Fruit fly (Drosophila melanogaster): Measurements from ENCODE around the gene Gr10a.

Gene Gr10a

dm6 chrX:11385498-11385897 is 31.7 kb downstream of the Gr10a start:
- no peak for TF ChIP-seq EcR (GFP tag; optimal IDR thresholded peaks at IDR 0.05)
- no peak for TF ChIP-seq CG12605 (GFP tag; IDR thresholded peaks at IDR 0.05)
- no peak for TF ChIP-seq CG32121 (GFP tag; IDR thresholded peaks at IDR 0.05)
- no peak for TF ChIP-seq CG4496 (GFP tag; IDR thresholded peaks at IDR 0.05)
- TF ChIP-seq CG8301 (tag; optimal IDR thresholded peaks at IDR 0.05), result no peak
- TF ChIP-seq CG10348 (GFP tag; IDR thresholded peaks at IDR 0.05), result no peak
- TF ChIP-seq gl (tag; optimal IDR thresholded peaks at IDR 0.05), result no peak
- TF ChIP-seq CG15710 (tag; optimal IDR thresholded peaks at IDR 0.05), result no peak
- TF ChIP-seq Pif1B (GFP tag; optimal IDR thresholded peaks at IDR 0.05), result no peak

- no peak for TF ChIP-seq D1 (tag; optimal IDR thresholded peaks at IDR 0.05)
- no peak for TF ChIP-seq CG8301 (tag; optimal IDR thresholded peaks at IDR 0.05)
- TF ChIP-seq Pif1B (GFP tag; optimal IDR thresholded peaks at IDR 0.05), result no peak
- no peak for TF ChIP-seq CG12605 (GFP tag; IDR thresholded peaks at IDR 0.05)
- TF ChIP-seq CG13204 (GFP tag; optimal IDR thresholded peaks at IDR 0.05), result no peak
- peak; percentile 68; the same call in 2 of the 3 replicates for TF ChIP-seq fd96Ca (GFP tag; IDR thresholded peaks at IDR 0.05)
- TF ChIP-seq Snoo (tag; optimal IDR thresholded peaks at IDR 0.05), result no peak
- peak; percentile 47 for TF ChIP-seq CG15710 (tag; optimal IDR thresholded peaks at IDR 0.05)
- TF ChIP-seq CG8159 (tag; optimal IDR thresholded peaks at IDR 0.05), result peak; percentile 45
- TF ChIP-seq CG9948 (tag; optimal IDR thresholded peaks at IDR 0.05), result peak; percentile 28
- TF ChIP-seq CG34367 (tag; optimal IDR thresholded peaks at IDR 0.05), result peak; percentile 11
- TF ChIP-seq Pif1A (GFP tag; optimal IDR thresholded peaks at IDR 0.05), result peak; percentile 19
- peak; percentile 23 for TF ChIP-seq CG14655 (GFP tag; optimal IDR thresholded peaks at IDR 0.05)
- TF ChIP-seq CG10348 (GFP tag; IDR thresholded peaks at IDR 0.05), result no peak
- peak; percentile 69; the same call in 1 of the 3 replicates for TF ChIP-seq CG4496 (GFP tag; IDR thresholded peaks at IDR 0.05)
- no peak for TF ChIP-seq rn (GFP tag; IDR thresholded peaks at IDR 0.05)
- no peak for TF ChIP-seq gl (tag; optimal IDR thresholded peaks at IDR 0.05)
- TF ChIP-seq EcR (GFP tag; optimal IDR thresholded peaks at IDR 0.05), result no peak
- peak; percentile 58; the same call in 1 of the 2 replicates for TF ChIP-seq CG32121 (GFP tag; IDR thresholded peaks at IDR 0.05)
- TF ChIP-seq Ets98B (GFP tag; IDR thresholded peaks at IDR 0.05), result peak; percentile 40
- TF ChIP-seq CG17806 (tag; optimal IDR thresholded peaks at IDR 0.05), result peak; percentile 38
Observed at dm6 chrX:11384023-11384444, 33.2 kb downstream of the Gr10a start.

dm6 chrX:11383530-11383929 is 33.7 kb downstream of the Gr10a start:
- TF ChIP-seq CG9948 (tag; optimal IDR thresholded peaks at IDR 0.05), result no peak
- TF ChIP-seq CG8159 (tag; optimal IDR thresholded peaks at IDR 0.05), result peak; percentile 33

- TF ChIP-seq D1 (tag; optimal IDR thresholded peaks at IDR 0.05), result no peak
- TF ChIP-seq gl (tag; optimal IDR thresholded peaks at IDR 0.05), result no peak
- TF ChIP-seq fd96Ca (GFP tag; IDR thresholded peaks at IDR 0.05), result no peak
- TF ChIP-seq Pif1B (GFP tag; optimal IDR thresholded peaks at IDR 0.05), result no peak
- TF ChIP-seq CG14655 (GFP tag; optimal IDR thresholded peaks at IDR 0.05), result no peak
- no peak for TF ChIP-seq CG13204 (GFP tag; optimal IDR thresholded peaks at IDR 0.05)
- no peak for TF ChIP-seq CG12605 (GFP tag; IDR thresholded peaks at IDR 0.05)
- TF ChIP-seq rn (GFP tag; IDR thresholded peaks at IDR 0.05), result no peak
- TF ChIP-seq Ets98B (GFP tag; IDR thresholded peaks at IDR 0.05), result no peak
- no peak for TF ChIP-seq CG8301 (tag; optimal IDR thresholded peaks at IDR 0.05)
- no peak for TF ChIP-seq CG9948 (tag; optimal IDR thresholded peaks at IDR 0.05)
Observed at dm6 chrX:11382588-11382987, 34.6 kb downstream of the Gr10a start.

- TF ChIP-seq CG8159 (tag; optimal IDR thresholded peaks at IDR 0.05) (no peak), EcR (GFP tag; optimal IDR thresholded peaks at IDR 0.05) (no peak), Pif1A (GFP tag; optimal IDR thresholded peaks at IDR 0.05) (no peak), gl (tag; optimal IDR thresholded peaks at IDR 0.05) (no peak), CG4496 (GFP tag; IDR thresholded peaks at IDR 0.05) (no peak), Pif1B (GFP tag; optimal IDR thresholded peaks at IDR 0.05) (no peak)
Observed at dm6 chrX:11379747-11380146, 37.5 kb downstream of the Gr10a start.

- TF ChIP-seq CG14655 (GFP tag; optimal IDR thresholded peaks at IDR 0.05), result no peak
- peak; percentile 43 for TF ChIP-seq CG8159 (tag; optimal IDR thresholded peaks at IDR 0.05)
- TF ChIP-seq CG32121 (GFP tag; IDR thresholded peaks at IDR 0.05), result no peak; the same call in 1 of the 2 replicates
- no peak for TF ChIP-seq Ets98B (GFP tag; IDR thresholded peaks at IDR 0.05)
- TF ChIP-seq CG4496 (GFP tag; IDR thresholded peaks at IDR 0.05), result no peak
- TF ChIP-seq rn (GFP tag; IDR thresholded peaks at IDR 0.05), result no peak
- no peak for TF ChIP-seq gl (tag; optimal IDR thresholded peaks at IDR 0.05)
- TF ChIP-seq CG17806 (tag; optimal IDR thresholded peaks at IDR 0.05), result no peak
- TF ChIP-seq EcR (GFP tag; optimal IDR thresholded peaks at IDR 0.05), result no peak
- TF ChIP-seq Snoo (tag; optimal IDR thresholded peaks at IDR 0.05), result no peak
- TF ChIP-seq CG15710 (tag; optimal IDR thresholded peaks at IDR 0.05), result peak; percentile 20
- TF ChIP-seq CG10348 (GFP tag; IDR thresholded peaks at IDR 0.05), result no peak
- no peak for TF ChIP-seq CG8301 (tag; optimal IDR thresholded peaks at IDR 0.05)
- TF ChIP-seq CG34367 (tag; optimal IDR thresholded peaks at IDR 0.05), result peak; percentile 27
- no peak for TF ChIP-seq fd96Ca (GFP tag; IDR thresholded peaks at IDR 0.05)
- peak; percentile 3 for TF ChIP-seq CG9948 (tag; optimal IDR thresholded peaks at IDR 0.05)
- TF ChIP-seq CG12605 (GFP tag; IDR thresholded peaks at IDR 0.05), result no peak; the same call in 1 of the 2 replicates
- no peak for TF ChIP-seq D1 (tag; optimal IDR thresholded peaks at IDR 0.05)
- peak; percentile 2 for TF ChIP-seq Pif1B (GFP tag; optimal IDR thresholded peaks at IDR 0.05)
- no peak for TF ChIP-seq CG13204 (GFP tag; optimal IDR thresholded peaks at IDR 0.05)
- no peak for TF ChIP-seq Pif1A (GFP tag; optimal IDR thresholded peaks at IDR 0.05)
Observed at dm6 chrX:11379139-11379538, 38.1 kb downstream of the Gr10a start.

- TF ChIP-seq CG9948 (tag; optimal IDR thresholded peaks at IDR 0.05) (peak; percentile 2), Snoo (tag; optimal IDR thresholded peaks at IDR 0.05) (no peak), CG8159 (tag; optimal IDR thresholded peaks at IDR 0.05) (peak; percentile 69), D1 (tag; optimal IDR thresholded peaks at IDR 0.05) (no peak), CG14655 (GFP tag; optimal IDR thresholded peaks at IDR 0.05) (peak; percentile 16), EcR (GFP tag; optimal IDR thresholded peaks at IDR 0.05) (no peak), gl (tag; optimal IDR thresholded peaks at IDR 0.05) (no peak), Pif1A (GFP tag; optimal IDR thresholded peaks at IDR 0.05) (peak; percentile 7), CG4496 (GFP tag; IDR thresholded peaks at IDR 0.05) (no peak), rn (GFP tag; IDR thresholded peaks at IDR 0.05) (no peak)
Observed at dm6 chrX:11378388-11378787, 38.8 kb downstream of the Gr10a start.
